Worm (Caenorhabditis elegans) whole organism, young adult: ENCODE results near the gene C34E11.4.
A peak's percentile ranks its signal among the peaks of the same experiment; 100 is the strongest.

Experiments
- B0035.1 ChIP-seq: sonication (generic microtip); optimal IDR thresholded peaks from 2 replicates; lab custom pipeline; 2016; ENCODE audit warnings: missing genetic modification characterization, mild to moderate bottlenecking, missing compliant biosample characterization, missing genotype, missing genetic modification reagents
- C06A6.2 ChIP-seq: fragments of 200-800 bp; sonication (Bioruptor generic); conservative IDR thresholded peaks from 2 replicates; pipeline ENCODE4 v1.3.6; 2022; ENCODE audit warnings: missing genetic modification characterization, missing compliant biosample characterization
- C17E4.6 ChIP-seq: fragments of 200-800 bp; sonication (Bioruptor generic); IDR thresholded peaks from 2 replicates; pipeline ENCODE4 v1.3.6; 2022; ENCODE audit warnings: missing genetic modification reagents, missing genetic modification characterization, missing compliant biosample characterization
- F10E7.11 ChIP-seq: sonication (generic microtip); optimal IDR thresholded peaks from 2 replicates; lab custom pipeline; 2017; ENCODE audit warnings: mild to moderate bottlenecking, missing genetic modification characterization, moderate library complexity, missing compliant biosample characterization
- F37B4.10 ChIP-seq: fragments of 200-800 bp; sonication (Bioruptor generic); IDR thresholded peaks from 2 replicates; pipeline ENCODE4 v1.3.6; 2022; ENCODE audit warnings: missing genetic modification characterization, missing compliant biosample characterization
- F39B2.1 ChIP-seq: fragments of 200-800 bp; sonication (Bioruptor generic); IDR thresholded peaks from 2 replicates; pipeline ENCODE4 v1.3.6; 2022; ENCODE audit warnings: missing genetic modification reagents, missing genetic modification characterization, missing compliant biosample characterization
- F52B5.7 ChIP-seq: sonication (generic microtip); optimal IDR thresholded peaks from 2 replicates; lab custom pipeline; 2016; ENCODE audit warnings: mild to moderate bottlenecking, missing genetic modification characterization, missing compliant biosample characterization
- F57C9.4 ChIP-seq: sonication (generic microtip); optimal IDR thresholded peaks from 2 replicates; lab custom pipeline; 2017; ENCODE audit warnings: mild to moderate bottlenecking, missing genetic modification characterization, missing compliant biosample characterization
- ama-1 ChIP-seq, 3 experiments: fragments of 150-350 bp in 1 of 3; sonication (generic microtip) in 2 of 3; optimal IDR thresholded peaks; 2 replicates each; lab custom pipeline; 2014 to 2018; ENCODE audit warnings: missing biosample characterization in 2 of 3, missing genetic modification characterization in 2 of 3, missing genetic modification reagents in 2 of 3
- aptf-2 ChIP-seq: fragments of 200-800 bp; sonication (Bioruptor generic); conservative IDR thresholded peaks from 2 replicates; pipeline ENCODE4 v1.3.6; 2022; ENCODE audit warnings: missing genetic modification reagents, missing genetic modification characterization, missing compliant biosample characterization
- aptf-3 ChIP-seq: fragments of 200-800 bp; sonication (Bioruptor generic); IDR thresholded peaks from 2 replicates; pipeline ENCODE4 v1.3.6; 2022; ENCODE audit warnings: missing genetic modification characterization, missing compliant biosample characterization
- ccch-3 ChIP-seq: fragments of 200-800 bp; sonication (Bioruptor generic); optimal IDR thresholded peaks from 2 replicates; lab custom pipeline; 2018; ENCODE audit warnings: mild to moderate bottlenecking, missing genetic modification characterization, missing compliant biosample characterization
- ceh-100 ChIP-seq: fragments of 200-800 bp; sonication (Bioruptor generic); IDR thresholded peaks from 2 replicates; pipeline ENCODE4 v1.3.6; 2022; ENCODE audit warnings: missing genetic modification reagents, missing genetic modification characterization, missing compliant biosample characterization
- ceh-27 ChIP-seq: fragments of 200-800 bp; sonication (Bioruptor generic); optimal IDR thresholded peaks from 2 replicates; lab custom pipeline; 2018; ENCODE audit warnings: mild to moderate bottlenecking, missing genetic modification characterization, moderate library complexity, missing compliant biosample characterization
- ceh-40 ChIP-seq: fragments of 200-800 bp; sonication (Bioruptor generic); IDR thresholded peaks from 2 replicates; pipeline ENCODE4 v1.3.6; 2022; ENCODE audit warnings: missing genetic modification characterization, missing compliant biosample characterization
- chd-7 ChIP-seq: sonication (generic microtip); optimal IDR thresholded peaks from 2 replicates; lab custom pipeline; 2016; ENCODE audit warnings: mild to moderate bottlenecking, missing genetic modification characterization, moderate library complexity, missing compliant biosample characterization
- die-1 ChIP-seq: sonication (generic microtip); optimal IDR thresholded peaks from 2 replicates; lab custom pipeline; 2016; ENCODE audit warnings: missing genotype, mild to moderate bottlenecking, missing genetic modification characterization, missing compliant biosample characterization
- dpff-1 ChIP-seq: sonication (generic microtip); optimal IDR thresholded peaks from 2 replicates; lab custom pipeline; 2017; ENCODE audit warnings: mild to moderate bottlenecking, missing genetic modification characterization, missing compliant biosample characterization
- dpl-1 ChIP-seq: fragments of 150-350 bp; optimal IDR thresholded peaks from 2 replicates; lab custom pipeline; 2014; ENCODE audit warnings: missing biosample characterization, missing genetic modification reagents, missing genetic modification characterization
- egrh-3 ChIP-seq: fragments of 200-800 bp; sonication (Bioruptor generic); IDR thresholded peaks from 2 replicates; pipeline ENCODE4 v1.3.6; 2022; ENCODE audit warnings: missing genetic modification reagents, missing genetic modification characterization, missing compliant biosample characterization
- ets-4 ChIP-seq: fragments of 200-800 bp; sonication (Bioruptor generic); optimal IDR thresholded peaks from 2 replicates; lab custom pipeline; 2018; ENCODE audit warnings: mild to moderate bottlenecking, missing genetic modification characterization, missing compliant biosample characterization
- hmg-1.2 ChIP-seq: fragments of 200-800 bp; sonication (Bioruptor generic); IDR thresholded peaks from 2 replicates; pipeline ENCODE4 v1.3.6; 2022; ENCODE audit warnings: missing genetic modification reagents, missing genetic modification characterization, missing compliant biosample characterization
- hmg-20 ChIP-seq: fragments of 200-800 bp; sonication (Bioruptor generic); IDR thresholded peaks from 2 replicates; pipeline ENCODE4 v1.3.6; 2022; ENCODE audit warnings: missing genetic modification reagents, missing genetic modification characterization, missing compliant biosample characterization
- hsf-1 ChIP-seq: fragments of 200-800 bp; sonication (Bioruptor generic); IDR thresholded peaks from 2 replicates; pipeline ENCODE4 v1.3.6; 2022; ENCODE audit warnings: missing genetic modification reagents, missing genetic modification characterization, missing compliant biosample characterization
- let-526 ChIP-seq: fragments of 200-800 bp; sonication (Bioruptor generic); IDR thresholded peaks from 2 replicates; pipeline ENCODE4 v1.3.6; 2022; ENCODE audit warnings: missing genetic modification reagents, missing genetic modification characterization, missing compliant biosample characterization
- let-607 ChIP-seq, 2 experiments: fragments of 200-800 bp in 1 of 2; sonication (Bioruptor generic) in 1 of 2; sonication (generic microtip) in 1 of 2; optimal IDR thresholded peaks; 2 replicates each; lab custom pipeline; 2016 to 2018; ENCODE audit warnings: mild to moderate bottlenecking in 2 of 2, missing compliant biosample characterization in 2 of 2, missing genetic modification characterization in 2 of 2, moderate library complexity in 2 of 2, missing genotype in 1 of 2
- lin-26 ChIP-seq: fragments of 200-800 bp; sonication (Bioruptor generic); IDR thresholded peaks from 2 replicates; pipeline ENCODE4 v1.3.6; 2022; ENCODE audit warnings: missing genetic modification reagents, missing genetic modification characterization, missing compliant biosample characterization
- lir-1 ChIP-seq: fragments of 200-800 bp; sonication (Bioruptor generic); conservative IDR thresholded peaks from 2 replicates; pipeline ENCODE4 v1.3.6; 2022; ENCODE audit warnings: missing genetic modification reagents, missing genetic modification characterization, missing compliant biosample characterization
- lsy-27 ChIP-seq: sonication (generic microtip); optimal IDR thresholded peaks from 2 replicates; lab custom pipeline; 2017; ENCODE audit warnings: missing genetic modification characterization, mild to moderate bottlenecking, missing compliant biosample characterization, antibody characterized with exemption, missing genotype, borderline replicate concordance; ENCODE audit not compliant: insufficient read depth
- madf-10 ChIP-seq: sonication (generic microtip); optimal IDR thresholded peaks from 2 replicates; lab custom pipeline; 2016; ENCODE audit warnings: mild to moderate bottlenecking, missing genetic modification characterization, missing compliant biosample characterization
- madf-3 ChIP-seq: fragments of 200-800 bp; sonication (Bioruptor generic); IDR thresholded peaks from 2 replicates; pipeline ENCODE4 v1.3.6; 2022; ENCODE audit warnings: missing genetic modification reagents, missing genetic modification characterization, missing compliant biosample characterization
- madf-6 ChIP-seq: fragments of 200-800 bp; sonication (Bioruptor generic); IDR thresholded peaks from 2 replicates; pipeline ENCODE4 v1.3.6; 2022; ENCODE audit warnings: missing genetic modification reagents, missing genetic modification characterization, missing compliant biosample characterization
- madf-8 ChIP-seq: fragments of 200-800 bp; sonication (Bioruptor generic); conservative IDR thresholded peaks from 2 replicates; pipeline ENCODE4 v1.3.6; 2022; ENCODE audit warnings: missing genetic modification reagents, missing genetic modification characterization, missing compliant biosample characterization
- mes-4 ChIP-seq: sonication (generic microtip); optimal IDR thresholded peaks from 2 replicates; lab custom pipeline; 2016; ENCODE audit warnings: missing genotype, missing genetic modification characterization, missing compliant biosample characterization
- mxl-1 ChIP-seq: sonication (generic microtip); optimal IDR thresholded peaks from 2 replicates; lab custom pipeline; 2016; ENCODE audit warnings: missing genetic modification characterization, missing compliant biosample characterization
- nfyb-1 ChIP-seq: fragments of 200-800 bp; sonication (Bioruptor generic); IDR thresholded peaks from 2 replicates; pipeline ENCODE4 v1.3.6; 2022; ENCODE audit warnings: missing genetic modification reagents, missing genetic modification characterization, missing compliant biosample characterization
- nhr-80 ChIP-seq: sonication (generic microtip); optimal IDR thresholded peaks from 2 replicates; lab custom pipeline; 2016; ENCODE audit warnings: missing genetic modification characterization, missing compliant biosample characterization
- nhr-90 ChIP-seq: sonication (generic microtip); optimal IDR thresholded peaks from 2 replicates; lab custom pipeline; 2016; ENCODE audit warnings: missing genotype, mild to moderate bottlenecking, missing genetic modification characterization, missing compliant biosample characterization
- rec-8 ChIP-seq, 2 experiments: sonication (generic microtip); optimal IDR thresholded peaks; 2 replicates each; lab custom pipeline; 2016; ENCODE audit warnings: mild to moderate bottlenecking in 2 of 2, missing genetic modification characterization in 2 of 2, missing genetic modification reagents in 2 of 2, missing genotype in 2 of 2, missing biosample characterization in 1 of 2, missing compliant biosample characterization in 1 of 2, moderate library complexity in 1 of 2
- repo-1 ChIP-seq: sonication (generic microtip); optimal IDR thresholded peaks from 2 replicates; lab custom pipeline; 2017; ENCODE audit warnings: mild to moderate bottlenecking, missing genetic modification characterization, missing compliant biosample characterization
- sea-2 ChIP-seq: fragments of 200-800 bp; sonication (Bioruptor generic); IDR thresholded peaks from 2 replicates; pipeline ENCODE4 v1.3.6; 2022; ENCODE audit warnings: missing genetic modification characterization, missing compliant biosample characterization
- snpc-4 ChIP-seq, 5 experiments: fragments of 150-350 bp in 1 of 5; sonication (generic microtip) in 4 of 5; optimal IDR thresholded peaks; 2 replicates each; lab custom pipeline; 2014 to 2018; ENCODE audit warnings: missing genetic modification characterization in 5 of 5, missing biosample characterization in 3 of 5, antibody characterized with exemption in 2 of 5, mild to moderate bottlenecking in 2 of 5, missing compliant biosample characterization in 2 of 5, missing genotype in 2 of 5, moderate library complexity in 2 of 5, missing genetic modification reagents in 1 of 5
- somi-1 ChIP-seq: fragments of 200-800 bp; sonication (Bioruptor generic); optimal IDR thresholded peaks from 2 replicates; lab custom pipeline; 2018; ENCODE audit warnings: mild to moderate bottlenecking, missing genetic modification characterization, missing compliant biosample characterization
- tbx-9 ChIP-seq: sonication (generic microtip); optimal IDR thresholded peaks from 2 replicates; lab custom pipeline; 2016; ENCODE audit warnings: borderline replicate concordance, missing genetic modification characterization, inconsistent platforms, missing compliant biosample characterization
- ztf-18 ChIP-seq: sonication (generic microtip); optimal IDR thresholded peaks from 2 replicates; lab custom pipeline; 2016; ENCODE audit warnings: missing genotype, mild to moderate bottlenecking, missing genetic modification characterization, missing compliant biosample characterization
- ztf-25 ChIP-seq: fragments of 200-800 bp; sonication (Bioruptor generic); IDR thresholded peaks from 2 replicates; pipeline ENCODE4 v1.3.6; 2022; ENCODE audit warnings: missing genetic modification reagents, missing genetic modification characterization, missing compliant biosample characterization
- ztf-3 ChIP-seq: fragments of 200-800 bp; sonication (Bioruptor generic); optimal IDR thresholded peaks from 2 replicates; lab custom pipeline; 2018; ENCODE audit warnings: mild to moderate bottlenecking, missing genetic modification characterization, missing compliant biosample characterization

C34E11.4 gene

DNA sequence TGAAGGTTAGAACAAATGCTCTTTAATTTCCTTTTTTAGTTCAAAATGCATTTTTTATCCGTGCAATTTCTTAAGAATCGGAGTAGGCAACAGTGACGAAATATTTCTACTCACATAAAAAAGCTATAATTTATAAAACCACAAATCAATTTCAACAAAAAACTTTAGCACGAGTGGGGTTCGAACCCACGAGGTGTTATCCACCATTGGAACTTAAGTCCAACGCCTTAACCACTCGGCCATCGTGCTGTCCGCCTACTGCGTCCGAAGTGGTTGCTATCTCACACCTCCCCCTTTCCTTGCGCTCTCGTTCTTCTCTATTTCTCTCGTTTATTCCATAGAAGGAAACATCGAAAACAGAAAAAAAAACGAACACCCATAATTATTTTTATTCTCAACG, 46.3 kb upstream of the C34E11.4 start (continued):
- TF ChIP-seq snpc-4 (GFP tag; optimal IDR thresholded peaks at IDR 0.05; lab: Kevin White, UChicago), result peak; percentile 82
- TF ChIP-seq snpc-4 (tag; optimal IDR thresholded peaks at IDR 0.05; lab: Kevin White, UChicago), result peak in 1 of 4 experiments; percentile 83
- TF ChIP-seq madf-3, result no peak
- TF ChIP-seq F37B4.10, result 0 out of 2 replicates have a peak, but pooled peaks have one; percentile 44
- TF ChIP-seq ama-1 (optimal IDR thresholded peaks at IDR 0.05; lab: Kevin White, UChicago), result no peak
- peak in 1 of 2 experiments; percentile 81 for TF ChIP-seq ama-1 (GFP tag; optimal IDR thresholded peaks at IDR 0.05; lab: Kevin White, UChicago)
- no peak for TF ChIP-seq dpl-1 (GFP tag; lab: Kevin White, UChicago)
- TF ChIP-seq C17E4.6 (GFP tag; lab: Robert Waterston, UW), result peak; percentile 75; the same call in 1 of the 2 replicates
- TF ChIP-seq hmg-20 (GFP tag; lab: Robert Waterston, UW), result peak; percentile 67; the same call in 1 of the 2 replicates
- TF ChIP-seq mes-4 (tag; lab: Kevin White, UChicago), result peak; percentile 88
- TF ChIP-seq mxl-1, result peak; percentile 93
- no peak for TF ChIP-seq nhr-80 (tag; lab: Kevin White, UChicago)
- TF ChIP-seq ccch-3 (GFP tag; lab: Kevin White, UChicago), result no peak
- TF ChIP-seq lin-26 (GFP tag; lab: Robert Waterston, UW), result peak; percentile 98
- TF ChIP-seq repo-1 (tag; lab: Kevin White, UChicago), result peak; percentile 56
- peak; percentile 81 for TF ChIP-seq chd-7 (tag; lab: Kevin White, UChicago)
- TF ChIP-seq C06A6.2, result peak; percentile 64; the same call in 1 of the 2 replicates
- peak; percentile 38 to 66 for TF ChIP-seq let-607 (tag; optimal IDR thresholded peaks at IDR 0.05; lab: Kevin White, UChicago)
- peak; percentile 63 for TF ChIP-seq ceh-100 (GFP tag; lab: Robert Waterston, UW)
- no peak for TF ChIP-seq ets-4
- no peak for TF ChIP-seq lir-1
- peak; percentile 87 for TF ChIP-seq madf-10 (tag; lab: Kevin White, UChicago)
- TF ChIP-seq let-526 (GFP tag; lab: Robert Waterston, UW), result peak; percentile 61; the same call in 1 of the 2 replicates
- TF ChIP-seq hmg-1.2 (GFP tag; lab: Robert Waterston, UW), result peak; percentile 80
- TF ChIP-seq somi-1 (GFP tag; lab: Kevin White, UChicago), result peak; percentile 72
- peak; percentile 92 for TF ChIP-seq ztf-25 (GFP tag; lab: Robert Waterston, UW)
- TF ChIP-seq ceh-40 (GFP tag; lab: Robert Waterston, UW), result peak; percentile 73
- peak; percentile 62; the same call in 1 of the 2 replicates for TF ChIP-seq sea-2 (GFP tag; lab: Robert Waterston, UW)
- no peak for TF ChIP-seq dpff-1 (tag; lab: Kevin White, UChicago)
- peak; percentile 85 for TF ChIP-seq ceh-27 (GFP tag; lab: Kevin White, UChicago)
- peak; percentile 85 to 92 for TF ChIP-seq rec-8 (tag; optimal IDR thresholded peaks at IDR 0.05; lab: Kevin White, UChicago)
- no peak for TF ChIP-seq tbx-9 (tag; lab: Kevin White, UChicago)
- no peak for TF ChIP-seq aptf-3 (GFP tag; lab: Robert Waterston, UW)
- peak; percentile 90 for TF ChIP-seq nhr-90
- peak; percentile 56 for TF ChIP-seq F52B5.7 (tag; lab: Kevin White, UChicago)
- TF ChIP-seq madf-8 (GFP tag; lab: Robert Waterston, UW), result no peak
- peak; percentile 31 for TF ChIP-seq ztf-3 (GFP tag; lab: Kevin White, UChicago)
- TF ChIP-seq lsy-27, result no peak
- peak; percentile 94 for TF ChIP-seq die-1 (tag; lab: Kevin White, UChicago)
- peak; percentile 44 for TF ChIP-seq F10E7.11
- no peak for TF ChIP-seq egrh-3 (GFP tag; lab: Robert Waterston, UW)
- peak; percentile 63 for TF ChIP-seq B0035.1 (tag; lab: Kevin White, UChicago)
- TF ChIP-seq F57C9.4 (tag; lab: Kevin White, UChicago), result no peak
- peak; percentile 76 for TF ChIP-seq ztf-18 (tag; lab: Kevin White, UChicago)
- TF ChIP-seq hsf-1 (GFP tag; lab: Robert Waterston, UW), result 0 out of 2 replicates have a peak, but pooled peaks have one; percentile 54
- TF ChIP-seq madf-6 (GFP tag; lab: Robert Waterston, UW), result peak; percentile 73
- TF ChIP-seq aptf-2 (GFP tag; lab: Robert Waterston, UW), result peak; percentile 67
- TF ChIP-seq F39B2.1, result 0 out of 2 replicates have a peak, but pooled peaks have one; percentile 52
- TF ChIP-seq nfyb-1, result peak; percentile 91
